Worm (Caenorhabditis elegans) whole organism, L4 larva: ENCODE data around the gene wapl-1.

ENCODE experiments used
- F10B5.3 ChIP-seq: sonication (generic microtip); optimal IDR thresholded peaks from 2 replicates; lab custom pipeline; 2016; ENCODE audit warnings: mild to moderate bottlenecking, missing genetic modification characterization, missing compliant biosample characterization
- F26F4.8 ChIP-seq: fragments of 200-800 bp; sonication (Bioruptor generic); conservative IDR thresholded peaks from 2 replicates; pipeline ENCODE4 v1.3.6; 2022; ENCODE audit warnings: missing genetic modification characterization, missing compliant biosample characterization
- F44E2.7 ChIP-seq: fragments of 200-800 bp; sonication (Bioruptor generic); IDR thresholded peaks from 2 replicates; pipeline ENCODE4 v2.1.2; 2022; ENCODE audit warnings: missing genetic modification characterization, missing compliant biosample characterization
- T26A8.4 ChIP-seq: fragments of 200-800 bp; sonication (Bioruptor generic); IDR thresholded peaks from 2 replicates; pipeline ENCODE4 v1.3.6; 2022; ENCODE audit warnings: missing genetic modification characterization, missing compliant biosample characterization
- Y48G9A.11 ChIP-seq: fragments of 200-800 bp; sonication (Bioruptor generic); IDR thresholded peaks from 2 replicates; pipeline ENCODE4 v1.3.6; 2022; ENCODE audit warnings: missing genetic modification reagents, missing genetic modification characterization, missing compliant biosample characterization
- Y5F2A.4 ChIP-seq: fragments of 200-800 bp; sonication (Bioruptor generic); optimal IDR thresholded peaks from 2 replicates; lab custom pipeline; 2018; ENCODE audit warnings: mild to moderate bottlenecking, missing genetic modification characterization, missing compliant biosample characterization
- ZK546.5 ChIP-seq, 2 experiments: sonication (generic microtip); optimal IDR thresholded peaks; 2 replicates each; lab custom pipeline; 2017; ENCODE audit warnings: missing biosample characterization in 2 of 2, missing genetic modification characterization in 2 of 2
- aha-1 ChIP-seq: fragments of 150-350 bp; peaks from one replicate; lab custom pipeline; 2014; ENCODE audit warnings: missing biosample characterization, missing genetic modification characterization
- ama-1 ChIP-seq: fragments of 150-350 bp; optimal IDR thresholded peaks from 2 replicates; lab custom pipeline; 2014; ENCODE audit warnings: inconsistent platforms, mixed read lengths
- attf-4 ChIP-seq: sonication (generic microtip); optimal IDR thresholded peaks from 3 replicates; lab custom pipeline; 2017; ENCODE audit warnings: missing biosample characterization, missing genetic modification characterization
- ces-1 ChIP-seq: fragments of 150-350 bp; sonication (generic microtip); optimal IDR thresholded peaks from 4 replicates; lab custom pipeline; 2014; ENCODE audit warnings: missing biosample characterization, missing genetic modification reagents, missing genetic modification characterization
- cey-2 ChIP-seq: sonication (generic microtip); optimal IDR thresholded peaks from 3 replicates; lab custom pipeline; 2017; ENCODE audit warnings: missing genetic modification characterization, mild to moderate bottlenecking, missing compliant biosample characterization, antibody characterized with exemption, borderline replicate concordance; ENCODE audit not compliant: insufficient read depth
- ctbp-1 ChIP-seq: fragments of 200-800 bp; sonication (Bioruptor generic); IDR thresholded peaks from 2 replicates; pipeline ENCODE4 v1.3.6; 2022; ENCODE audit warnings: missing genetic modification reagents, missing genetic modification characterization, missing compliant biosample characterization
- daf-16 ChIP-seq, 3 experiments: sonication (generic microtip); optimal IDR thresholded peaks; 2 replicates each; lab custom pipeline; 2016 to 2017; ENCODE audit warnings: missing genetic modification characterization in 3 of 3, missing genetic modification reagents in 3 of 3, mild to moderate bottlenecking in 2 of 3, missing compliant biosample characterization in 2 of 3, missing biosample characterization in 1 of 3, moderate library complexity in 1 of 3
- daf-8 ChIP-seq: fragments of 200-800 bp; sonication (Bioruptor generic); IDR thresholded peaks from 2 replicates; pipeline ENCODE4 v1.3.6; 2022; ENCODE audit warnings: missing genetic modification characterization, missing compliant biosample characterization
- dpl-1 ChIP-seq: fragments of 150-350 bp; optimal IDR thresholded peaks from 2 replicates; lab custom pipeline; 2014; ENCODE audit warnings: missing biosample characterization, missing genetic modification reagents, missing genetic modification characterization
- egl-43 ChIP-seq: fragments of 200-800 bp; sonication (Bioruptor generic); IDR thresholded peaks from 2 replicates; pipeline ENCODE4 v1.3.6; 2022; ENCODE audit warnings: missing genetic modification reagents, missing genetic modification characterization, missing compliant biosample characterization
- hif-1 ChIP-seq, 2 experiments: sonication (generic microtip); optimal IDR thresholded peaks; 2 replicates each; lab custom pipeline; 2016 to 2017; ENCODE audit warnings: missing compliant biosample characterization in 2 of 2, missing genetic modification characterization in 2 of 2, missing genetic modification reagents in 2 of 2, missing genotype in 2 of 2, mild to moderate bottlenecking in 1 of 2
- hmg-1.1 ChIP-seq: fragments of 200-800 bp; sonication (Bioruptor generic); IDR thresholded peaks from 2 replicates; pipeline ENCODE4 v1.3.6; 2022; ENCODE audit warnings: missing genetic modification reagents, missing genetic modification characterization, missing compliant biosample characterization
- lim-7 ChIP-seq: fragments of 200-800 bp; sonication (Bioruptor generic); IDR thresholded peaks from 2 replicates; pipeline ENCODE4 v1.3.6; 2022; ENCODE audit warnings: missing genetic modification characterization, missing compliant biosample characterization
- lin-15B ChIP-seq: fragments of 150-350 bp; sonication (generic microtip); optimal IDR thresholded peaks from 3 replicates; lab custom pipeline; 2014; ENCODE audit warnings: missing biosample characterization, missing genetic modification characterization
- lin-29 ChIP-seq: fragments of 200-800 bp; sonication (Bioruptor generic); IDR thresholded peaks from 2 replicates; pipeline ENCODE4 v1.3.6; 2022; ENCODE audit warnings: missing genetic modification reagents, missing genetic modification characterization, missing compliant biosample characterization
- lin-38 ChIP-seq: fragments of 200-800 bp; sonication (Bioruptor generic); IDR thresholded peaks from 2 replicates; pipeline ENCODE4 v1.3.6; 2022; ENCODE audit warnings: missing genetic modification reagents, missing genetic modification characterization, missing compliant biosample characterization
- lin-39 ChIP-seq: fragments of 150-350 bp; optimal IDR thresholded peaks from 2 replicates; lab custom pipeline; 2014; ENCODE audit warnings: missing biosample characterization, missing genetic modification reagents, missing genetic modification characterization
- lir-3 ChIP-seq: sonication (generic microtip); optimal IDR thresholded peaks from 2 replicates; lab custom pipeline; 2016; ENCODE audit warnings: mild to moderate bottlenecking, missing genetic modification characterization, missing compliant biosample characterization
- lsy-2 ChIP-seq, 2 experiments: fragments of 150-350 bp in 1 of 2; sonication (generic microtip) in 1 of 2; optimal IDR thresholded peaks; 2 replicates each; lab custom pipeline; 2014 to 2017; ENCODE audit warnings: missing biosample characterization in 2 of 2, missing genetic modification characterization in 2 of 2
- madf-5 ChIP-seq, 2 experiments: fragments of 200-800 bp; sonication (Bioruptor generic); IDR thresholded peaks; 2 replicates each; pipeline ENCODE4 v1.3.6; 2022; ENCODE audit warnings: missing compliant biosample characterization in 2 of 2, missing genetic modification characterization in 2 of 2
- madf-9 ChIP-seq: fragments of 200-800 bp; sonication (Bioruptor generic); conservative IDR thresholded peaks from 2 replicates; pipeline ENCODE4 v1.3.6; 2022; ENCODE audit warnings: missing genetic modification reagents, missing genetic modification characterization, missing compliant biosample characterization
- mes-2 ChIP-seq: sonication (generic microtip); optimal IDR thresholded peaks from 2 replicates; lab custom pipeline; 2016; ENCODE audit warnings: missing genotype, mild to moderate bottlenecking, missing genetic modification characterization, missing compliant biosample characterization; ENCODE audit not compliant: poor library complexity, severe bottlenecking
- mxl-3 ChIP-seq: fragments of 200-800 bp; sonication (Bioruptor generic); optimal IDR thresholded peaks from 2 replicates; lab custom pipeline; 2018; ENCODE audit warnings: mild to moderate bottlenecking, missing genetic modification characterization, missing compliant biosample characterization
- nhr-102 ChIP-seq: sonication (generic microtip); optimal IDR thresholded peaks from 2 replicates; lab custom pipeline; 2016; ENCODE audit warnings: mild to moderate bottlenecking, missing genetic modification characterization, moderate library complexity, missing compliant biosample characterization
- nhr-11 ChIP-seq: fragments of 150-350 bp; optimal IDR thresholded peaks from 2 replicates; lab custom pipeline; 2014; ENCODE audit warnings: missing biosample characterization, missing genetic modification characterization
- nhr-237 ChIP-seq: sonication (generic microtip); optimal IDR thresholded peaks from 2 replicates; lab custom pipeline; 2017; ENCODE audit warnings: missing biosample characterization, missing genetic modification characterization
- nhr-28 ChIP-seq: fragments of 150-350 bp; optimal IDR thresholded peaks from 2 replicates; lab custom pipeline; 2014; ENCODE audit warnings: missing biosample characterization, missing genetic modification characterization
- nhr-41 ChIP-seq: fragments of 200-800 bp; sonication (Bioruptor generic); IDR thresholded peaks from 2 replicates; pipeline ENCODE4 v1.3.6; 2022; ENCODE audit warnings: missing genetic modification reagents, missing genetic modification characterization, missing compliant biosample characterization
- nhr-42 ChIP-seq: fragments of 200-800 bp; sonication (Bioruptor generic); IDR thresholded peaks from 2 replicates; pipeline ENCODE4 v1.3.6; 2022; ENCODE audit warnings: missing genetic modification characterization, missing compliant biosample characterization
- php-3 ChIP-seq: fragments of 200-800 bp; sonication (Bioruptor generic); IDR thresholded peaks from 2 replicates; pipeline ENCODE4 v1.3.6; 2022; ENCODE audit warnings: missing genetic modification reagents, missing genetic modification characterization, missing compliant biosample characterization
- rbr-2 ChIP-seq: sonication (generic microtip); optimal IDR thresholded peaks from 2 replicates; lab custom pipeline; 2016; ENCODE audit warnings: missing genotype, missing genetic modification characterization, missing compliant biosample characterization
- saeg-2 ChIP-seq: fragments of 200-800 bp; sonication (Bioruptor generic); IDR thresholded peaks from 2 replicates; pipeline ENCODE4 v1.3.6; 2022; ENCODE audit warnings: missing genetic modification reagents, missing genetic modification characterization, missing compliant biosample characterization
- sdz-12 ChIP-seq: fragments of 200-800 bp; sonication (Bioruptor generic); optimal IDR thresholded peaks from 2 replicates; lab custom pipeline; 2018; ENCODE audit warnings: mild to moderate bottlenecking, missing genetic modification characterization, missing compliant biosample characterization
- set-16 ChIP-seq: fragments of 200-800 bp; sonication (Bioruptor generic); IDR thresholded peaks from 2 replicates; pipeline ENCODE4 v1.3.6; 2022; ENCODE audit warnings: missing genetic modification reagents, missing genetic modification characterization, missing compliant biosample characterization
- skn-1 ChIP-seq: fragments of 150-350 bp; optimal IDR thresholded peaks from 2 replicates; lab custom pipeline; 2014; ENCODE audit warnings: missing biosample characterization, missing genetic modification characterization
- snpc-1.2 ChIP-seq: fragments of 200-800 bp; sonication (Bioruptor generic); IDR thresholded peaks from 2 replicates; pipeline ENCODE4 v1.3.6; 2022; ENCODE audit warnings: missing genetic modification reagents, missing genetic modification characterization, missing compliant biosample characterization
- snpc-4 ChIP-seq: fragments of 150-350 bp; optimal IDR thresholded peaks from 2 replicates; lab custom pipeline; 2014; ENCODE audit warnings: missing biosample characterization, missing genetic modification characterization
- spr-1 ChIP-seq: sonication (generic microtip); optimal IDR thresholded peaks from 2 replicates; lab custom pipeline; 2016; ENCODE audit warnings: mild to moderate bottlenecking, missing genetic modification characterization, missing compliant biosample characterization
- tag-97 ChIP-seq: fragments of 200-800 bp; sonication (Bioruptor generic); IDR thresholded peaks from 2 replicates; pipeline ENCODE4 v1.3.6; 2022; ENCODE audit warnings: missing genetic modification characterization, missing compliant biosample characterization
- vab-7 ChIP-seq: fragments of 200-800 bp; sonication (Bioruptor generic); IDR thresholded peaks from 2 replicates; pipeline ENCODE4 v1.3.6; 2022; ENCODE audit warnings: missing genetic modification reagents, missing genetic modification characterization, missing compliant biosample characterization
- zag-1 ChIP-seq: fragments of 150-350 bp; optimal IDR thresholded peaks from 2 replicates; lab custom pipeline; 2014; ENCODE audit warnings: missing biosample characterization, missing genetic modification characterization
- zfp-2 ChIP-seq: sonication (generic microtip); optimal IDR thresholded peaks from 2 replicates; lab custom pipeline; 2016; ENCODE audit warnings: mild to moderate bottlenecking, missing genetic modification characterization, missing compliant biosample characterization
- zfp-3 ChIP-seq: fragments of 200-800 bp; sonication (Bioruptor generic); conservative IDR thresholded peaks from 2 replicates; pipeline ENCODE4 v1.3.6; 2022; ENCODE audit warnings: missing genetic modification reagents, missing genetic modification characterization, missing compliant biosample characterization
- zip-2 ChIP-seq: fragments of 150-350 bp; optimal IDR thresholded peaks from 2 replicates; lab custom pipeline; 2014; ENCODE audit warnings: missing biosample characterization, missing genetic modification characterization
- ztf-7 ChIP-seq: fragments of 150-350 bp; optimal IDR thresholded peaks from 2 replicates; lab custom pipeline; 2014; ENCODE audit warnings: missing biosample characterization, missing genetic modification characterization

Gene wapl-1

DNA sequence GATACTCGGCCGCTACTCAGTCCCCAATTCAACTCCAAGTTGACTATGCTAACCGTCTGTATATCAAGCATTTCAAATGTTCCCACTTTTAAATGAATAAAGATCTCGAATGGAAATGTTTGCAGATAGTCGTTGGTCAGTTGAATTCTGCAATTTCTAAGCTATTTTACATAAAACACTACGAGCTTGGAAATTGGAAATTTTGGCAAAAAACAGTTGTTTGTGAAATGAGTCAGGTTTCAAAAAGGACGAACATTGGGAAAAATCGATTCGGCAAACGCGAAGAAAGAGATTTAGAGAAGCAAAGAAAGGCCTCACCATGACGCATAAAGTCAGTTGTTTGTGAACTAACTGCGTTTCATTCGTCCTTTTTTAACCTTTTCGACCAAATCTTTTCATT lies 1.3 kb upstream of the wapl-1 start:
- TF ChIP-seq nhr-28 (tag; lab: Kevin White, UChicago) (no peak), mes-2 (tag; lab: Kevin White, UChicago) (peak; percentile 50), F44E2.7 (GFP tag; lab: Robert Waterston, UW) (no peak), ZK546.5 (tag; optimal IDR thresholded peaks at IDR 0.05; lab: Kevin White, UChicago) (no peak), nhr-42 (GFP tag; lab: Robert Waterston, UW) (no peak), dpl-1 (GFP tag; lab: Kevin White, UChicago) (peak; percentile 56), Y5F2A.4 (GFP tag; lab: Kevin White, UChicago) (peak; percentile 11), sdz-12 (no peak), lin-15B (tag; lab: Kevin White, UChicago) (no peak), daf-8 (GFP tag; lab: Robert Waterston, UW) (no peak), madf-5 (GFP tag; IDR thresholded peaks at IDR 0.05; lab: Robert Waterston, UW) (no peak), zfp-3 (GFP tag; lab: Robert Waterston, UW) (no peak), mxl-3 (GFP tag; lab: Kevin White, UChicago) (no peak), ctbp-1 (0 out of 2 replicates have a peak, but pooled peaks have one; percentile 28), lim-7 (GFP tag; lab: Robert Waterston, UW) (no peak), nhr-102 (tag; lab: Kevin White, UChicago) (peak; percentile 21), madf-9 (GFP tag; lab: Robert Waterston, UW) (no peak), php-3 (GFP tag; lab: Robert Waterston, UW) (no peak), F26F4.8 (no peak), skn-1 (tag; lab: Kevin White, UChicago) (no peak), egl-43 (GFP tag; lab: Robert Waterston, UW) (no peak; the same call in 1 of the 2 replicates), Y48G9A.11 (GFP tag; lab: Robert Waterston, UW) (no peak), ces-1 (GFP tag; lab: Kevin White, UChicago) (no peak), vab-7 (no peak), lin-29 (no peak), tag-97 (GFP tag; lab: Robert Waterston, UW) (no peak), lin-39 (tag; lab: Kevin White, UChicago) (no peak), snpc-4 (no peak), hif-1 (tag; optimal IDR thresholded peaks at IDR 0.05; lab: Kevin White, UChicago) (no peak), lsy-2 (tag; optimal IDR thresholded peaks at IDR 0.05; lab: Kevin White, UChicago) (peak; percentile 69 to 84), ztf-7 (tag; lab: Kevin White, UChicago) (no peak), set-16 (GFP tag; lab: Robert Waterston, UW) (no peak), aha-1 (tag; lab: Kevin White, UChicago) (no peak), attf-4 (tag; lab: Kevin White, UChicago) (no peak), zfp-2 (tag; lab: Kevin White, UChicago) (no peak), hmg-1.1 (no peak; the same call in 1 of the 2 replicates), nhr-11 (tag; lab: Kevin White, UChicago) (no peak), ama-1 (lab: Kevin White, UChicago) (peak; percentile 86), cey-2 (tag; lab: Kevin White, UChicago) (no peak), nhr-237 (tag; lab: Kevin White, UChicago) (no peak), zag-1 (tag; lab: Kevin White, UChicago) (no peak), zip-2 (tag; lab: Kevin White, UChicago) (no peak), snpc-1.2 (GFP tag; lab: Robert Waterston, UW) (peak; percentile 80), lin-38 (GFP tag; lab: Robert Waterston, UW) (peak; percentile 50), F10B5.3 (tag; lab: Kevin White, UChicago) (no peak), rbr-2 (tag; lab: Kevin White, UChicago) (no peak), nhr-41 (no peak), T26A8.4 (0 out of 2 replicates have a peak, but pooled peaks have one; percentile 10), spr-1 (no peak), saeg-2 (GFP tag; lab: Robert Waterston, UW) (no peak), lir-3 (tag; lab: Kevin White, UChicago) (no peak), daf-16 (GFP tag; optimal IDR thresholded peaks at IDR 0.05; lab: Kevin White, UChicago) (no peak), daf-16 (tag; optimal IDR thresholded peaks at IDR 0.05; lab: Kevin White, UChicago) (peak; percentile 58)
